Fruit fly (Drosophila melanogaster) whole organism, embryonic: Measurements from ENCODE around the gene CG6254.

Experiments used
- Adf1 ChIP-seq: fragments of 200-800 bp; sonication (Bioruptor generic); IDR thresholded peaks from 2 replicates; pipeline ENCODE4 v1.3.6; 2022; ENCODE audit warnings: missing biosample characterization, missing genetic modification characterization
- Antp ChIP-seq: fragments of 200-800 bp; sonication (Bioruptor generic); optimal IDR thresholded peaks from 3 replicates; lab custom pipeline; 2016; ENCODE audit warnings: missing biosample characterization, missing genetic modification characterization
- Bteb2 ChIP-seq: fragments of 200-800 bp; sonication (Bioruptor generic); optimal IDR thresholded peaks from 2 replicates; lab custom pipeline; 2016; ENCODE audit warnings: missing biosample characterization, missing genetic modification characterization
- CG11398 ChIP-seq: fragments of 200-800 bp; sonication (Bioruptor generic); optimal IDR thresholded peaks from 2 replicates; lab custom pipeline; 2016; ENCODE audit warnings: missing biosample characterization, missing genetic modification characterization
- CG11456 ChIP-seq: fragments of 200-800 bp; sonication (Bioruptor generic); IDR thresholded peaks from 3 replicates; pipeline ENCODE4 v1.3.6; 2022; ENCODE audit warnings: missing biosample characterization, missing genetic modification characterization
- CG12659 ChIP-seq: fragments of 200-800 bp; sonication (Bioruptor generic); optimal IDR thresholded peaks from 3 replicates; lab custom pipeline; 2017; ENCODE audit warnings: mild to moderate bottlenecking, missing biosample characterization, missing genetic modification reagents, missing genetic modification characterization
- CG13424 ChIP-seq: fragments of 200-800 bp; sonication (Bioruptor generic); optimal IDR thresholded peaks from 2 replicates; lab custom pipeline; 2019; ENCODE audit warnings: missing biosample characterization, mild to moderate bottlenecking, missing genetic modification characterization, moderate library complexity
- CG14860 ChIP-seq: fragments of 200-800 bp; sonication (Bioruptor generic); IDR thresholded peaks from 3 replicates; pipeline ENCODE4 v1.3.6; 2022; ENCODE audit warnings: missing biosample characterization, missing genetic modification characterization; ENCODE audit not compliant: partially characterized antibody
- CG15073 ChIP-seq: fragments of 200-800 bp; sonication (Bioruptor generic); optimal IDR thresholded peaks from 2 replicates; lab custom pipeline; 2016; ENCODE audit warnings: missing biosample characterization, missing genetic modification characterization
- CG2678 ChIP-seq: fragments of 200-800 bp; sonication (Bioruptor generic); optimal IDR thresholded peaks from 3 replicates; lab custom pipeline; 2019; ENCODE audit warnings: missing biosample characterization, mild to moderate bottlenecking, missing genetic modification characterization, moderate library complexity
- CG30403 ChIP-seq: fragments of 200-800 bp; sonication (Bioruptor generic); optimal IDR thresholded peaks from 3 replicates; lab custom pipeline; 2016; ENCODE audit warnings: missing biosample characterization, missing genetic modification characterization
- CG31365 ChIP-seq: fragments of 200-800 bp; sonication (Bioruptor generic); optimal IDR thresholded peaks from 2 replicates; lab custom pipeline; 2018; ENCODE audit warnings: missing biosample characterization, mild to moderate bottlenecking, missing genetic modification characterization
- CG3838 ChIP-seq: fragments of 200-800 bp; sonication (Bioruptor generic); optimal IDR thresholded peaks from 3 replicates; lab custom pipeline; 2016; ENCODE audit warnings: missing biosample characterization, missing genetic modification characterization
- CG4282 ChIP-seq: fragments of 200-800 bp; sonication (Bioruptor generic); optimal IDR thresholded peaks from 2 replicates; lab custom pipeline; 2016; ENCODE audit warnings: missing biosample characterization, missing genetic modification characterization
- CG6683 ChIP-seq: fragments of 200-800 bp; sonication (Bioruptor generic); optimal IDR thresholded peaks from 2 replicates; lab custom pipeline; 2017; ENCODE audit warnings: missing biosample characterization, mild to moderate bottlenecking, missing genetic modification characterization, missing genetic modification reagents
- CG6854 ChIP-seq: fragments of 200-800 bp; sonication (Bioruptor generic); optimal IDR thresholded peaks from 3 replicates; lab custom pipeline; 2017; ENCODE audit warnings: missing biosample characterization, mild to moderate bottlenecking, missing genetic modification characterization
- CG8290 ChIP-seq, 3 experiments: fragments of 200-800 bp; sonication (Bioruptor generic); optimal IDR thresholded peaks; 2 replicates each; lab custom pipeline; 2016 to 2019; ENCODE audit warnings: missing biosample characterization in 3 of 3, missing genetic modification characterization in 3 of 3, mild to moderate bottlenecking in 2 of 3, moderate library complexity in 1 of 3
- CG8388 ChIP-seq: fragments of 200-800 bp; sonication (Bioruptor generic); optimal IDR thresholded peaks from 2 replicates; lab custom pipeline; 2019; ENCODE audit warnings: missing biosample characterization, mild to moderate bottlenecking, missing genetic modification characterization, moderate library complexity
- CrebB ChIP-seq: fragments of 200-800 bp; sonication (Bioruptor generic); optimal IDR thresholded peaks from 3 replicates; lab custom pipeline; 2018; ENCODE audit warnings: missing biosample characterization, mild to moderate bottlenecking, missing genetic modification characterization
- D19A ChIP-seq: fragments of 200-800 bp; optimal IDR thresholded peaks from 3 replicates; lab custom pipeline; 2019; ENCODE audit warnings: missing biosample characterization, mild to moderate bottlenecking, missing genetic modification characterization, moderate library complexity
- E2f2 ChIP-seq: fragments of 200-800 bp; sonication (Bioruptor generic); IDR thresholded peaks from 2 replicates; pipeline ENCODE4 v1.3.6; 2022; ENCODE audit warnings: missing biosample characterization, missing genetic modification characterization
- Ets65A ChIP-seq: fragments of 200-800 bp; sonication (Bioruptor generic); peaks from one replicate; lab custom pipeline; 2016; ENCODE audit warnings: missing biosample characterization, missing genetic modification characterization
- Hey ChIP-seq: fragments of 200-800 bp; sonication (Bioruptor generic); optimal IDR thresholded peaks from 3 replicates; lab custom pipeline; 2018; ENCODE audit warnings: missing biosample characterization, mild to moderate bottlenecking, missing genetic modification characterization
- Hmr ChIP-seq: fragments of 200-800 bp; sonication (Bioruptor generic); optimal IDR thresholded peaks from 3 replicates; lab custom pipeline; 2017; ENCODE audit warnings: mild to moderate bottlenecking, missing biosample characterization, missing genetic modification reagents, missing genetic modification characterization
- Hr39 ChIP-seq: fragments of >200 bp; optimal IDR thresholded peaks from 2 replicates; lab custom pipeline; 2017
- Jarid2 ChIP-seq: fragments of 200-800 bp; sonication (Bioruptor generic); optimal IDR thresholded peaks from 3 replicates; lab custom pipeline; 2017; ENCODE audit warnings: mild to moderate bottlenecking, missing biosample characterization, missing genetic modification reagents, missing genetic modification characterization
- Med ChIP-seq: fragments of 200-800 bp; sonication (Bioruptor generic); peaks from one replicate; lab custom pipeline; 2016; ENCODE audit warnings: missing biosample characterization, missing genetic modification characterization, mild to moderate bottlenecking, inconsistent platforms, moderate library complexity
- Opbp ChIP-seq: fragments of 200-800 bp; sonication (Bioruptor generic); IDR thresholded peaks from 3 replicates; pipeline ENCODE4 v1.3.6; 2022; ENCODE audit warnings: missing biosample characterization, missing genetic modification characterization; ENCODE audit not compliant: partially characterized antibody
- Poxn ChIP-seq: fragments of 200-800 bp; sonication (Bioruptor generic); IDR thresholded peaks from 2 replicates; pipeline ENCODE4 v1.3.6; 2022; ENCODE audit warnings: missing biosample characterization, missing genetic modification characterization
- Rfx ChIP-seq: fragments of 200-800 bp; sonication (Bioruptor generic); IDR thresholded peaks from 2 replicates; pipeline ENCODE4 v1.3.6; 2022; ENCODE audit warnings: missing biosample characterization, missing genetic modification characterization
- Six4 ChIP-seq: fragments of 200-800 bp; sonication (Bioruptor generic); optimal IDR thresholded peaks from 2 replicates; lab custom pipeline; 2016; ENCODE audit warnings: missing biosample characterization, missing genetic modification characterization
- Trl ChIP-seq, 3 experiments: fragments of >200 bp in 2 of 3; fragments of 200-800 bp in 1 of 3; sonication (Bioruptor generic) in 1 of 3; optimal IDR thresholded peaks; 2 replicates in 1 of 3; 3 replicates in 2 of 3; lab custom pipeline; 2016 to 2017; ENCODE audit warnings: missing biosample characterization in 1 of 3, missing genetic modification characterization in 1 of 3
- ato ChIP-seq: fragments of 200-800 bp; sonication (Bioruptor generic); IDR thresholded peaks from 2 replicates; pipeline ENCODE4 v1.3.6; 2022; ENCODE audit warnings: missing biosample characterization, missing genetic modification characterization; ENCODE audit not compliant: partially characterized antibody
- bcd ChIP-seq: fragments of 200-800 bp; sonication (Bioruptor generic); optimal IDR thresholded peaks from 2 replicates; lab custom pipeline; 2017; ENCODE audit warnings: missing biosample characterization, mild to moderate bottlenecking, missing genetic modification characterization
- cato ChIP-seq: fragments of 200-800 bp; sonication (Bioruptor generic); optimal IDR thresholded peaks from 2 replicates; lab custom pipeline; 2016; ENCODE audit warnings: missing biosample characterization, missing genetic modification characterization, borderline replicate concordance
- caup ChIP-seq: fragments of 200-800 bp; sonication (Bioruptor generic); optimal IDR thresholded peaks from 3 replicates; lab custom pipeline; 2017; ENCODE audit warnings: missing biosample characterization, mild to moderate bottlenecking, missing genetic modification characterization, moderate library complexity; ENCODE audit not compliant: severe bottlenecking
- gcm2 ChIP-seq: fragments of 200-800 bp; sonication (Bioruptor generic); optimal IDR thresholded peaks from 2 replicates; lab custom pipeline; 2016; ENCODE audit warnings: missing biosample characterization, missing genetic modification characterization
- jigr1 ChIP-seq: fragments of 200-800 bp; sonication (Bioruptor generic); IDR thresholded peaks from 3 replicates; pipeline ENCODE4 v1.3.6; 2022; ENCODE audit warnings: missing biosample characterization, missing genetic modification characterization
- klu ChIP-seq: fragments of 200-800 bp; sonication (Bioruptor generic); IDR thresholded peaks from 2 replicates; pipeline ENCODE4 v1.3.6; 2022; ENCODE audit warnings: missing biosample characterization, missing genetic modification characterization
- org-1 ChIP-seq: fragments of 200-800 bp; sonication (Bioruptor generic); optimal IDR thresholded peaks from 2 replicates; lab custom pipeline; 2017; ENCODE audit warnings: missing biosample characterization, missing genetic modification characterization
- pan ChIP-seq, 4 experiments: fragments of >200 bp in 3 of 4; fragments of 200-800 bp in 1 of 4; sonication (Bioruptor generic) in 1 of 4; optimal IDR thresholded peaks in 3 of 4; IDR thresholded peaks in 1 of 4; 2 replicates each; pipeline versions ENCODE4 v1.3.6 to Lab custom; 2017 to 2022; ENCODE audit warnings: missing biosample characterization in 2 of 4, missing genetic modification characterization in 2 of 4, mixed read lengths in 1 of 4
- pros ChIP-seq: fragments of 200-800 bp; sonication (Bioruptor generic); optimal IDR thresholded peaks from 3 replicates; lab custom pipeline; 2019; ENCODE audit warnings: missing biosample characterization, mild to moderate bottlenecking, missing genetic modification characterization, moderate library complexity

The CG6254 gene

dm6 chr3R:10144103-10144998, 16.8 kb downstream of the CG6254 start, which contains the start of the genes TAF1B and Invadolysin (continued):
- TF ChIP-seq ato (GFP tag; lab: Robert Waterston, UW) (peak; percentile 75), E2f2 (GFP tag; lab: Robert Waterston, UW) (peak; percentile 96), CG3838 (GFP tag; lab: Kevin White, UChicago) (no peak), Bteb2 (GFP tag; lab: Kevin White, UChicago) (no peak), Adf1 (0 out of 2 replicates have a peak, but pooled peaks have one; percentile 5), cato (peak; percentile 9), Poxn (GFP tag; lab: Robert Waterston, UW) (no peak), CG15073 (GFP tag; lab: Kevin White, UChicago) (no peak), Opbp (GFP tag; lab: Robert Waterston, UW) (peak; percentile 93), Hr39 (lab: Kevin White, UChicago) (no peak), org-1 (peak; percentile 1), caup (peak; percentile 38), CG14860 (GFP tag; lab: Robert Waterston, UW) (peak; percentile 73), CG4282 (GFP tag; lab: Kevin White, UChicago) (no peak), CG13424 (tag; lab: Kevin White, UChicago) (peak; percentile 56)

DNA sequence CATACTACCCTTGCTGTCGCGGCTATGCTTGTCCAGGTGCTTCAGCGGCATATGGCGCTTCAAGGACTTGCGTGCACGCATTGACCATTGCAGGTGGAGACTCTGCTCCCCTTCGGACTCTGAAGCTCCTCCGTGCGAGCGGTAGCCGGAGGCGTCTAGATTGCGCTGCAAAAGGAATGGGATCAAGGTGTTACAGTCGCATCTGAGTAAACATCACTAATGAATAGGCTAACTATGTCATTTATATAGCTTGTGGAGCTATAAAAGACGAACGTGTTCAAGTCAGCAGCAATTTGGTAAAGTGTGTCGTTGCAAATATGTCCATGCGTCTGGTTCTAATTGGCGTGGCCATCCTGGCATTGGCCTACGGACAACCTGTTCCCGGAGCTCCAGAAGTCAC, 18.4 kb downstream of the CG6254 start, which contains the start of gene CG42759:
CG42759 (plus strand) TSS at position 301 of the 400 bp plus-strand sequence.
- TF ChIP-seq Med (GFP tag; lab: Kevin White, UChicago) (peak; percentile 7), klu (GFP tag; lab: Robert Waterston, UW) (0 out of 2 replicates have a peak, but pooled peaks have one; percentile 19), cato (no peak), Ets65A (peak; percentile 18)

DNA sequence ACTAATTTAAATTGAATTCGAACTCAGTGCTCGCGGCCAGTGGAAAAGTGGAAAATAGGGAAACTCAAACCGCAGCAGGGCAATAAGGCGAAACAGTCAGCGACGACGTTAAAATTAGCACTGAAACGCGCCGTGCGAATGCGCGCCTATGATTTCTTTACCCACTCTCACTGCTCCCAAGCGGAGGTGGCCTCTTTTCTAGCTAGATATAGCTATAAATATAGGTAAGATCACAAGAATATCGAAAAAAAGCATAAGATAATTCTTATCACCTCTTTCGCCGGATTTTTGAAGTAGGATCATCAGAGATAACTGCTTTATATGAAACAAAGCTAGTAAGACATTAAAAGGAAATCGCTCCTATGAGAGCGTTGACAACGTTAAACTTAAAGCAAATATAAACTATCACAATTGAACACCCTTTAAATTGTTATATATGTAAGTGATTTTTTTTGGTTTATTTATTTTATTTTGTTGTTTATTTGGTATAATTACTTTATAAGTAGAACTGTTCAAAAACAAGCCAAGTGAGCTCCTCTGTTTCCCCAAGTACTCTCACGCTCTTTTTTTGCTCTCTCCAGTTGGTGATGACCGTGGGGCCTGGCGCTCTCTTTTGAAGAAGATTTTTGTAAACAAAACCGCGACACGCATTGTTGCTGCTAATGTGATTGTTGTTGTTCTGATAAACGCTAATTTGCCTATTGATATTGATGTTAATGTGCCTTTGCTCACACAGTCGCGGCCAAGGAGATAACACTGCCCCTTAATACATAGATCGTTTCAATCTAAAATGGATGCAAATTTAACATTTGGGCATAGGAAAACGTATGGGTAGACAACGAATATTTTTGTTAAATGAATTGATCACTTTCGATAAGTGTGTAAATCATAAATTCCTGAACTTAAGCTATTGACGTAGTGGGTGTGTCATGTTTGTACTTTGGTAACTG, 21.2 kb downstream of the CG6254 start, which contains the start of gene tws:
tws (minus strand) TSS at position 124 of the 950 bp plus-strand sequence.
- TF ChIP-seq Antp (GFP tag; lab: Kevin White, UChicago) (no peak), CG6683 (no peak), bcd (GFP tag; lab: Kevin White, UChicago) (peak; percentile 40), pan (optimal IDR thresholded peaks at IDR 0.05; lab: Kevin White, UChicago) (no peak), pan (GFP tag; optimal IDR thresholded peaks at IDR 0.05 in 1 of 2, IDR thresholded peaks at IDR 0.05 in 1 of 2) (peak in 1 of 2 experiments; percentile 76), CG30403 (GFP tag; lab: Kevin White, UChicago) (peak; percentile 50), pros (GFP tag; lab: Kevin White, UChicago) (no peak), CG8290 (GFP tag; optimal IDR thresholded peaks at IDR 0.05; lab: Kevin White, UChicago) (no peak), CG8290 (tag; optimal IDR thresholded peaks at IDR 0.05; lab: Kevin White, UChicago) (peak in 1 of 2 experiments; percentile 94), Hey (tag; lab: Kevin White, UChicago) (no peak), D19A (tag; lab: Kevin White, UChicago) (peak; percentile 28), jigr1 (GFP tag; lab: Robert Waterston, UW) (no peak), Rfx (GFP tag; lab: Robert Waterston, UW) (peak; percentile 78), gcm2 (GFP tag; lab: Kevin White, UChicago) (peak; percentile 2), CG2678 (tag; lab: Kevin White, UChicago) (peak; percentile 64), Trl (optimal IDR thresholded peaks at IDR 0.05; lab: Kevin White, UChicago) (peak; percentile 82 to 92), Trl (GFP tag; optimal IDR thresholded peaks at IDR 0.05; lab: Kevin White, UChicago) (no peak), CG31365 (tag; lab: Kevin White, UChicago) (peak; percentile 56), CG8388 (peak; percentile 6), CG11398 (GFP tag; lab: Kevin White, UChicago) (no peak), CG11456 (peak; percentile 52; the same call in 1 of the 3 replicates), CG6854 (GFP tag; lab: Kevin White, UChicago) (peak; percentile 53), Hmr (peak; percentile 58), Jarid2 (GFP tag; lab: Kevin White, UChicago) (peak; percentile 57), Six4 (GFP tag; lab: Kevin White, UChicago) (no peak), CG12659 (GFP tag; lab: Kevin White, UChicago) (peak; percentile 44), CrebB (tag; lab: Kevin White, UChicago) (peak; percentile 77)
